Fruit fly (Drosophila melanogaster) whole organism, embryonic: Measurements from ENCODE around the gene CG14913.
A peak's percentile ranks its signal among the peaks of the same experiment; 100 is the strongest.

Source experiments
- CG1024 ChIP-seq: fragments of 200-800 bp; sonication (Bioruptor generic); IDR thresholded peaks from 2 replicates; pipeline ENCODE4 v1.3.6; 2022; ENCODE audit warnings: missing biosample characterization, missing genetic modification characterization
- CG10321 ChIP-seq: fragments of 200-800 bp; sonication (Bioruptor generic); IDR thresholded peaks from 2 replicates; pipeline ENCODE4 v1.3.6; 2022; ENCODE audit warnings: missing biosample characterization, missing genetic modification characterization
- CG10565 ChIP-seq: fragments of 200-800 bp; sonication (Bioruptor generic); optimal IDR thresholded peaks from 3 replicates; lab custom pipeline; 2016; ENCODE audit warnings: missing biosample characterization, mild to moderate bottlenecking, missing genetic modification characterization
- CG11456 ChIP-seq: fragments of 200-800 bp; sonication (Bioruptor generic); IDR thresholded peaks from 3 replicates; pipeline ENCODE4 v1.3.6; 2022; ENCODE audit warnings: missing biosample characterization, missing genetic modification characterization
- CG16779 ChIP-seq: fragments of 200-800 bp; sonication (Bioruptor generic); IDR thresholded peaks from 2 replicates; pipeline ENCODE4 v1.3.6; 2022; ENCODE audit warnings: missing biosample characterization, missing genetic modification characterization
- CG2116 ChIP-seq: fragments of 200-800 bp; sonication (Bioruptor generic); optimal IDR thresholded peaks from 3 replicates; lab custom pipeline; 2018; ENCODE audit warnings: missing biosample characterization, mild to moderate bottlenecking, missing genetic modification characterization
- CG2202 ChIP-seq: fragments of 200-800 bp; sonication (Bioruptor generic); optimal IDR thresholded peaks from 2 replicates; lab custom pipeline; 2018; ENCODE audit warnings: missing biosample characterization, mild to moderate bottlenecking, missing genetic modification characterization
- CG2875 ChIP-seq: fragments of 200-800 bp; sonication (Bioruptor generic); optimal IDR thresholded peaks from 2 replicates; lab custom pipeline; 2017; ENCODE audit warnings: missing biosample characterization, mild to moderate bottlenecking, missing genetic modification characterization, missing genetic modification reagents
- CG3281 ChIP-seq: fragments of 200-800 bp; sonication (Bioruptor generic); optimal IDR thresholded peaks from 3 replicates; lab custom pipeline; 2017; ENCODE audit warnings: missing biosample characterization, mild to moderate bottlenecking, missing genetic modification characterization
- CG3726 ChIP-seq: fragments of 200-800 bp; sonication (Bioruptor generic); IDR thresholded peaks from 3 replicates; pipeline ENCODE4, ENCODE4 v1.3.6; 2022; ENCODE audit warnings: missing biosample characterization, missing genetic modification characterization
- CG4282 ChIP-seq: fragments of 200-800 bp; sonication (Bioruptor generic); optimal IDR thresholded peaks from 2 replicates; lab custom pipeline; 2016; ENCODE audit warnings: missing biosample characterization, missing genetic modification characterization
- CG4730 ChIP-seq: fragments of 200-800 bp; sonication (Bioruptor generic); IDR thresholded peaks from 2 replicates; pipeline ENCODE4 v1.3.6; 2022; ENCODE audit warnings: missing biosample characterization, missing genetic modification characterization
- CG6272 ChIP-seq: fragments of 200-800 bp; sonication (Bioruptor generic); IDR thresholded peaks from 2 replicates; pipeline ENCODE4 v1.3.6; 2022; ENCODE audit warnings: missing biosample characterization, missing genetic modification characterization
- CG7357 ChIP-seq: fragments of 200-800 bp; sonication (Bioruptor generic); IDR thresholded peaks from 3 replicates; pipeline ENCODE4 v1.3.6; 2022; ENCODE audit warnings: missing biosample characterization, missing genetic modification characterization
- CG8281 ChIP-seq: fragments of 200-800 bp; sonication (Bioruptor generic); optimal IDR thresholded peaks from 2 replicates; lab custom pipeline; 2018; ENCODE audit warnings: missing biosample characterization, mild to moderate bottlenecking, missing genetic modification characterization, moderate library complexity
- CG9727 ChIP-seq: fragments of 200-800 bp; sonication (Bioruptor generic); optimal IDR thresholded peaks from 3 replicates; lab custom pipeline; 2017; ENCODE audit warnings: missing biosample characterization, mild to moderate bottlenecking, missing genetic modification characterization
- CG9932 ChIP-seq: fragments of 200-800 bp; sonication (Bioruptor generic); IDR thresholded peaks from 2 replicates; pipeline ENCODE4 v1.3.6; 2022; ENCODE audit warnings: missing biosample characterization, missing genetic modification characterization
- Dad ChIP-seq: fragments of 200-800 bp; sonication (Bioruptor generic); optimal IDR thresholded peaks from 3 replicates; lab custom pipeline; 2016; ENCODE audit warnings: missing biosample characterization, missing genetic modification characterization
- Eip74EF ChIP-seq, 2 experiments: fragments of 200-800 bp in 1 of 2; fragments of >200 bp in 1 of 2; sonication (Bioruptor generic) in 1 of 2; optimal IDR thresholded peaks; 2 replicates each; lab custom pipeline; 2017 to 2019; ENCODE audit warnings: missing biosample characterization in 2 of 2, missing genetic modification characterization in 2 of 2, mild to moderate bottlenecking in 1 of 2, moderate library complexity in 1 of 2
- HHEX ChIP-seq: fragments of 200-800 bp; sonication (Bioruptor generic); optimal IDR thresholded peaks from 3 replicates; lab custom pipeline; 2017; ENCODE audit warnings: missing biosample characterization, mild to moderate bottlenecking, missing genetic modification characterization, missing genetic modification reagents
- HmgZ ChIP-seq: fragments of 200-800 bp; sonication (Bioruptor generic); optimal IDR thresholded peaks from 2 replicates; lab custom pipeline; 2018; ENCODE audit warnings: missing biosample characterization, mild to moderate bottlenecking, missing genetic modification characterization
- Hmx ChIP-seq: fragments of 200-800 bp; sonication (Bioruptor generic); optimal IDR thresholded peaks from 2 replicates; lab custom pipeline; 2016; ENCODE audit warnings: missing biosample characterization, missing genetic modification characterization
- Max ChIP-seq: fragments of 200-800 bp; sonication (Bioruptor generic); optimal IDR thresholded peaks from 2 replicates; lab custom pipeline; 2016; ENCODE audit warnings: missing biosample characterization, mild to moderate bottlenecking, missing genetic modification characterization
- Med ChIP-seq: fragments of 200-800 bp; sonication (Bioruptor generic); peaks from one replicate; lab custom pipeline; 2016; ENCODE audit warnings: missing biosample characterization, missing genetic modification characterization, mild to moderate bottlenecking, inconsistent platforms, moderate library complexity
- NC2β ChIP-seq: fragments of 200-800 bp; sonication (Bioruptor generic); optimal IDR thresholded peaks from 2 replicates; lab custom pipeline; 2016; ENCODE audit warnings: missing biosample characterization, missing genetic modification characterization
- Sox100B ChIP-seq: fragments of 200-800 bp; sonication (Bioruptor generic); optimal IDR thresholded peaks from 3 replicates; lab custom pipeline; 2018; ENCODE audit warnings: missing biosample characterization, mild to moderate bottlenecking, missing genetic modification characterization
- bab2 ChIP-seq: fragments of 200-800 bp; sonication (Bioruptor generic); optimal IDR thresholded peaks from 2 replicates; lab custom pipeline; 2016; ENCODE audit warnings: missing biosample characterization, missing genetic modification characterization
- bigmax ChIP-seq: fragments of 200-800 bp; sonication (Bioruptor generic); optimal IDR thresholded peaks from 2 replicates; lab custom pipeline; 2018; ENCODE audit warnings: missing biosample characterization, mild to moderate bottlenecking, missing genetic modification characterization
- chinmo ChIP-seq: fragments of 200-800 bp; sonication (Bioruptor generic); IDR thresholded peaks from 4 replicates; pipeline ENCODE4 v1.3.6; 2022; ENCODE audit warnings: missing biosample characterization, missing genetic modification characterization; ENCODE audit not compliant: partially characterized antibody
- crol ChIP-seq: fragments of 200-800 bp; sonication (Bioruptor generic); IDR thresholded peaks from 2 replicates; pipeline ENCODE4 v1.3.6; 2022; ENCODE audit warnings: missing biosample characterization, missing genetic modification characterization
- grau ChIP-seq: fragments of 200-800 bp; optimal IDR thresholded peaks from 3 replicates; lab custom pipeline; 2019; ENCODE audit warnings: missing biosample characterization, mild to moderate bottlenecking, missing genetic modification characterization, moderate library complexity
- hb ChIP-seq: fragments of 200-800 bp; sonication (Bioruptor generic); IDR thresholded peaks from 3 replicates; pipeline ENCODE4 v1.3.6; 2022; ENCODE audit warnings: missing biosample characterization, missing genetic modification characterization; ENCODE audit not compliant: partially characterized antibody
- klu ChIP-seq: fragments of 200-800 bp; sonication (Bioruptor generic); IDR thresholded peaks from 2 replicates; pipeline ENCODE4 v1.3.6; 2022; ENCODE audit warnings: missing biosample characterization, missing genetic modification characterization
- lola ChIP-seq, 3 experiments: fragments of >200 bp in 2 of 3; fragments of 200-800 bp in 1 of 3; sonication (Bioruptor generic) in 1 of 3; optimal IDR thresholded peaks; 2 replicates each; lab custom pipeline; 2017 to 2019; ENCODE audit warnings: missing biosample characterization in 3 of 3, missing genetic modification characterization in 3 of 3, mild to moderate bottlenecking in 1 of 3, moderate library complexity in 1 of 3
- lov ChIP-seq, 2 experiments: fragments of 200-800 bp in 1 of 2; fragments of >200 bp in 1 of 2; sonication (Bioruptor generic) in 1 of 2; IDR thresholded peaks in 1 of 2; optimal IDR thresholded peaks in 1 of 2; 2 replicates in 1 of 2; 3 replicates in 1 of 2; pipeline versions ENCODE4 v1.3.6 to Lab custom; 2017 to 2022; ENCODE audit warnings: missing biosample characterization in 1 of 2, missing genetic modification characterization in 1 of 2
- nerfin-1 ChIP-seq: fragments of 200-800 bp; sonication (Bioruptor generic); optimal IDR thresholded peaks from 3 replicates; lab custom pipeline; 2019; ENCODE audit warnings: missing biosample characterization, mild to moderate bottlenecking, missing genetic modification characterization, moderate library complexity
- nerfin-2 ChIP-seq: fragments of 200-800 bp; sonication (Bioruptor generic); IDR thresholded peaks from 2 replicates; pipeline ENCODE4 v1.3.6; 2022; ENCODE audit warnings: missing biosample characterization, missing genetic modification characterization; ENCODE audit not compliant: partially characterized antibody
- oc ChIP-seq: fragments of 200-800 bp; sonication (Bioruptor generic); optimal IDR thresholded peaks from 2 replicates; lab custom pipeline; 2018; ENCODE audit warnings: missing biosample characterization, mild to moderate bottlenecking, missing genetic modification characterization, moderate library complexity
- sd ChIP-seq: fragments of 200-800 bp; sonication (Bioruptor generic); optimal IDR thresholded peaks from 3 replicates; lab custom pipeline; 2018; ENCODE audit warnings: missing biosample characterization, mild to moderate bottlenecking, missing genetic modification characterization, moderate library complexity
- shn ChIP-seq: fragments of 200-800 bp; sonication (Bioruptor generic); optimal IDR thresholded peaks from 3 replicates; lab custom pipeline; 2016; ENCODE audit warnings: missing biosample characterization, missing genetic modification characterization
- ssp ChIP-seq: fragments of 200-800 bp; sonication (Bioruptor generic); IDR thresholded peaks from 2 replicates; pipeline ENCODE4 v1.3.6; 2022; ENCODE audit warnings: missing biosample characterization, missing genetic modification characterization
- stwl ChIP-seq: fragments of 200-800 bp; sonication (Bioruptor generic); optimal IDR thresholded peaks from 3 replicates; lab custom pipeline; 2018; ENCODE audit warnings: missing biosample characterization, mild to moderate bottlenecking, missing genetic modification characterization, moderate library complexity
- tup ChIP-seq: fragments of 200-800 bp; sonication (Bioruptor generic); optimal IDR thresholded peaks from 2 replicates; lab custom pipeline; 2016; ENCODE audit warnings: missing biosample characterization, mild to moderate bottlenecking, missing genetic modification characterization, moderate library complexity
- unc-4 ChIP-seq: fragments of 200-800 bp; sonication (Bioruptor generic); IDR thresholded peaks from 2 replicates; pipeline ENCODE4 v1.3.6; 2022; ENCODE audit warnings: missing biosample characterization, missing genetic modification characterization; ENCODE audit not compliant: partially characterized antibody
- unpg ChIP-seq: fragments of 200-800 bp; sonication (Bioruptor generic); optimal IDR thresholded peaks from 3 replicates; lab custom pipeline; 2018; ENCODE audit warnings: missing biosample characterization, mild to moderate bottlenecking, missing genetic modification characterization, moderate library complexity
- wek ChIP-seq: fragments of 200-800 bp; sonication (Bioruptor generic); optimal IDR thresholded peaks from 3 replicates; lab custom pipeline; 2018; ENCODE audit warnings: missing biosample characterization, mild to moderate bottlenecking, missing genetic modification characterization, moderate library complexity
- wor ChIP-seq: fragments of 200-800 bp; sonication (Bioruptor generic); IDR thresholded peaks from 2 replicates; pipeline ENCODE4 v1.3.6; 2022; ENCODE audit warnings: missing biosample characterization, missing genetic modification characterization

The CG14913 gene

DNA sequence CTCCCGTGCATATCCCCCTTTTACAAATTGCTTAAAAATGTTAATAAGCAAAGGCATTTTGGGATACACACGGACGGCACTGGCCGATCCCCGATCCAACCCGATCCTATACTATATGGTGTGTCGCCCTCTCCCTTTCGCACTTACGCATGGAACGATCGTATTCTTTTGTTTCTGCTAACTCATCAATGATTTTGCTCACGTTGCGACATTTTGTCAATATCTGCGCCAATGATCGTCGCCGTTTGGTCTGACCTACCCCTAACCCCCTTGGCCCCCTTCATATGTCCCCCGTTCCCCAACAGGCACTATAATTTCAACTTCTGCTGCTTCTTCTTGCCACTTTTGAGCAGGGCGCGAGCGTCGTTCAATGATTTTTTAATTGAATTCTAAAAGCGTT lies 32.9 kb downstream of the CG14913 start (continued):
- TF ChIP-seq nerfin-1 (tag; lab: Kevin White, UChicago) (no peak), wor (no peak), CG10321 (GFP tag; lab: Robert Waterston, UW) (no peak), stwl (tag; lab: Kevin White, UChicago) (no peak), Dad (GFP tag; lab: Kevin White, UChicago) (no peak), CG8281 (peak; percentile 52), CG16779 (GFP tag; lab: Robert Waterston, UW) (no peak), bigmax (GFP tag; lab: Kevin White, UChicago) (no peak), ssp (GFP tag; lab: Robert Waterston, UW) (no peak), NC2β (no peak), CG10565 (GFP tag; lab: Kevin White, UChicago) (no peak), CG2875 (no peak), crol (GFP tag; lab: Robert Waterston, UW) (peak; percentile 59), chinmo (0 out of 4 replicates have a peak, but pooled peaks have one; percentile 11), unpg (no peak)

DNA sequence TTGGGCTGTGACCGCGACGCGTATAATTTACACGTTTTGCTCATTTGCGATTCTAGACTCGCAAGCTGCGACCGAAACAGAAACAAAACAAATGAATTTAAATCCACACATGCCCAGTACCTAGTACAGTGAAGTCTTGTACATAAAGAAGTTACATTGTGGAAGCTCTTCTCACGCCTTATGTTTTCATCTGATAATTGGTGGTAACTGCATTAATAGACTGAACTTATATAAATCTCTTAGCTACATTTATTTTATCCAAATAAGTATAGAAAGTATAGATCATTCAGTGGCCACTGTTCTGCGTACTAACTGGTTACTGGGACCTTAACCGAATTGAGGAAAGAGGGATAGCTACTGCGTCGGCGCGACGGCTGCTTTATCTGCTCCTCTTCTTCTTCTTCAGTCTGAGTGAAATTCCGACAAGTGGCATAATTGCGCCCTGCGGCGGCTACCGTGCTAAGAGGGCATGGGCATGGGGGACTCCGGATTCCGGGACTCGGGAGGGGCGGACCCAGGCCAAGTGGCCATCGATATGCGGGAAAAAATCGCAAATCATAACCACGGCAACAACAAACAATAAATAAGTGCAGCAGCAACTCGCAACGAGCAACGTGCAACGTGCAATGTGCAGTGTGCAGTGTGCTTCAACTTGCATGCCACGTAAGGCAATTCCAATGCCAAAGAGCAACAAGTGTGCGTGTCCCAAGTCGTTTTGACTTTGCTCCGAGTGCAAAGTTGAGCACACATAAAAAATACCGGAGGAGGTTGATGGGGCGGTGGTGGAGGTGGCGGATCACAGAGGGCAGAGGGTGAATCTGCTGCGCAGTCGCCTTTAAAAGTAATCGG lies 35.1 kb downstream of the CG14913 start:
- no peak for TF ChIP-seq unc-4 (GFP tag; lab: Robert Waterston, UW)
- no peak for TF ChIP-seq chinmo
- 0 out of 2 replicates have a peak, but pooled peaks have one; percentile 10 for TF ChIP-seq nerfin-2 (GFP tag; lab: Robert Waterston, UW)
- TF ChIP-seq Med (GFP tag; lab: Kevin White, UChicago) = peak; percentile 56
- TF ChIP-seq CG6272 (GFP tag; lab: Robert Waterston, UW) = no peak
- TF ChIP-seq CG4730 (GFP tag; lab: Robert Waterston, UW) = no peak
- no peak for TF ChIP-seq HmgZ (tag; lab: Kevin White, UChicago)
- peak; percentile 1 for TF ChIP-seq sd
- no peak for TF ChIP-seq CG2202 (tag; lab: Kevin White, UChicago)
- TF ChIP-seq Max = no peak
- TF ChIP-seq hb (GFP tag; lab: Robert Waterston, UW) = no peak
- TF ChIP-seq HHEX (GFP tag; lab: Kevin White, UChicago) = no peak
- TF ChIP-seq crol (GFP tag; lab: Robert Waterston, UW) = no peak
- TF ChIP-seq CG3281 (GFP tag; lab: Kevin White, UChicago) = no peak
- no peak for TF ChIP-seq shn (GFP tag; lab: Kevin White, UChicago)
- no peak for TF ChIP-seq Eip74EF (GFP tag; optimal IDR thresholded peaks at IDR 0.05; lab: Kevin White, UChicago)
- TF ChIP-seq Hmx = no peak
- TF ChIP-seq CG2116 (GFP tag; lab: Kevin White, UChicago) = no peak
- TF ChIP-seq tup (GFP tag; lab: Kevin White, UChicago) = no peak
- TF ChIP-seq CG11456 (GFP tag; lab: Robert Waterston, UW) = 0 out of 3 replicates have a peak, but pooled peaks have one; percentile 37
- TF ChIP-seq klu = 0 out of 2 replicates have a peak, but pooled peaks have one; percentile 17
- TF ChIP-seq grau (tag; lab: Kevin White, UChicago) = peak; percentile 41
- TF ChIP-seq CG4282 (GFP tag; lab: Kevin White, UChicago) = no peak
- no peak for TF ChIP-seq CG9727 (GFP tag; lab: Kevin White, UChicago)
- no peak for TF ChIP-seq lola (GFP tag; optimal IDR thresholded peaks at IDR 0.05; lab: Kevin White, UChicago)
- TF ChIP-seq CG3726 = no peak
- TF ChIP-seq lov (optimal IDR thresholded peaks at IDR 0.05; lab: Kevin White, UChicago) = no peak
- TF ChIP-seq lov (GFP tag; IDR thresholded peaks at IDR 0.05; lab: Robert Waterston, UW) = no peak
- no peak for TF ChIP-seq bab2
- TF ChIP-seq CG9932 (GFP tag; lab: Robert Waterston, UW) = peak; percentile 44; the same call in 1 of the 2 replicates
- TF ChIP-seq CG7357 (GFP tag; lab: Robert Waterston, UW) = 0 out of 3 replicates have a peak, but pooled peaks have one; percentile 18
- TF ChIP-seq oc (tag; lab: Kevin White, UChicago) = no peak
- no peak for TF ChIP-seq wek (GFP tag; lab: Kevin White, UChicago)
- no peak for TF ChIP-seq CG1024 (GFP tag; lab: Robert Waterston, UW)
- no peak for TF ChIP-seq Sox100B
